Worm (Caenorhabditis elegans): ENCODE data around the gene E04D5.4.

DNA sequence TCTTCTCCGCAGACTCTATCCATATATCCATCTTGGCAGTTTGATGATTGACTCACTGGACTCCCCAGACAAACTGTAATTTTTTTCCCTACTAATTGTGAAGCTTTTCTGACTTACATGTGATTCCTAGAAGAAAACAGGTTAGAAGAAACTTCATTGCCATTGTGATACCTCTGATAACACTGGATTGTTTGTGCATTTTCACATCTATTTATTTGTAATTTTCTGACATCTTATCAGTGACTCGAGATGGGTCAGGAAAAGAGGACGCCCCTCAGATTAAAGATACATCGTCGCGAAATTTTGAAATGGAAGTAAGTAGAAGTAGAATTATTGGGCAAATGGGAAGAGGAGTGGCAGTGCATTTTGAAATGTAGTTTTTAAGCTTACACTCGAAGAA, 50.3 kb downstream of the E04D5.4 start, which contains the start of gene clec-61:
- no peak for TF ChIP-seq ama-1 (optimal IDR thresholded peaks at IDR 0.05)
- TF ChIP-seq flt-1 (GFP tag; IDR thresholded peaks at IDR 0.05) = no peak
- no peak for TF ChIP-seq tra-4 (tag; optimal IDR thresholded peaks at IDR 0.05)
- no peak for TF ChIP-seq ets-7 (tag; optimal IDR thresholded peaks at IDR 0.05)
- no peak for TF ChIP-seq hmg-4 (GFP tag; optimal IDR thresholded peaks at IDR 0.05)
- TF ChIP-seq sea-1 (GFP tag; conservative IDR thresholded peaks at IDR 0.05) = no peak
- TF ChIP-seq hmbx-1 (tag; optimal IDR thresholded peaks at IDR 0.05) = no peak
